Worm (Caenorhabditis elegans) whole organism, L1 larva: Measurements from ENCODE around the gene slc-25A10.
A peak's percentile ranks its signal among the peaks of the same experiment; 100 is the strongest.

Source experiments
- C04F5.9 ChIP-seq: sonication (generic microtip); optimal IDR thresholded peaks from 2 replicates; lab custom pipeline; 2016; ENCODE audit warnings: missing genetic modification characterization, missing compliant biosample characterization
- C16A3.4 ChIP-seq: fragments of 150-350 bp; optimal IDR thresholded peaks from 2 replicates; lab custom pipeline; 2014; ENCODE audit warnings: missing biosample characterization, missing genetic modification characterization
- C34B4.2 ChIP-seq: sonication (generic microtip); optimal IDR thresholded peaks from 2 replicates; lab custom pipeline; 2017; ENCODE audit warnings: mild to moderate bottlenecking, missing genetic modification characterization, missing compliant biosample characterization
- F16B12.6 ChIP-seq: fragments of 150-350 bp; optimal IDR thresholded peaks from 2 replicates; lab custom pipeline; 2014; ENCODE audit warnings: missing biosample characterization, missing genetic modification characterization
- Y116A8C.19 ChIP-seq: sonication (generic microtip); optimal IDR thresholded peaks from 2 replicates; lab custom pipeline; 2016; ENCODE audit warnings: missing compliant biosample characterization, missing genetic modification characterization, borderline replicate concordance
- aha-1 ChIP-seq: fragments of 150-350 bp; optimal IDR thresholded peaks from 2 replicates; lab custom pipeline; 2014; ENCODE audit warnings: missing biosample characterization, missing genetic modification characterization
- aly-2 ChIP-seq: fragments of 150-350 bp; optimal IDR thresholded peaks from 2 replicates; lab custom pipeline; 2014; ENCODE audit warnings: missing biosample characterization, missing genetic modification characterization
- ama-1 ChIP-seq: fragments of 150-350 bp; optimal IDR thresholded peaks from 2 replicates; lab custom pipeline; 2014
- ceh-63 ChIP-seq: fragments of 200-800 bp; sonication (Bioruptor generic); optimal IDR thresholded peaks from 2 replicates; lab custom pipeline; 2018; ENCODE audit warnings: mild to moderate bottlenecking, missing genetic modification characterization, missing compliant biosample characterization
- ceh-8 ChIP-seq: fragments of 200-800 bp; sonication (Bioruptor generic); optimal IDR thresholded peaks from 2 replicates; lab custom pipeline; 2018; ENCODE audit warnings: mild to moderate bottlenecking, missing genetic modification characterization, moderate library complexity, missing compliant biosample characterization
- ceh-90 ChIP-seq: sonication (generic microtip); optimal IDR thresholded peaks from 2 replicates; lab custom pipeline; 2016; ENCODE audit warnings: missing genetic modification characterization, missing compliant biosample characterization
- ces-1 ChIP-seq: fragments of 150-350 bp; optimal IDR thresholded peaks from 2 replicates; lab custom pipeline; 2014; ENCODE audit warnings: missing biosample characterization, missing genetic modification reagents, missing genetic modification characterization
- dpl-1 ChIP-seq, 3 experiments: fragments of 150-350 bp in 2 of 3; sonication (generic microtip) in 1 of 3; optimal IDR thresholded peaks; 2 replicates each; lab custom pipeline; 2014 to 2017; ENCODE audit warnings: missing biosample characterization in 3 of 3, missing genetic modification characterization in 3 of 3, missing genetic modification reagents in 3 of 3
- dsc-1 ChIP-seq: sonication (generic microtip); optimal IDR thresholded peaks from 2 replicates; lab custom pipeline; 2016; ENCODE audit warnings: mild to moderate bottlenecking, missing genetic modification characterization, missing compliant biosample characterization
- efl-3 ChIP-seq: fragments of 200-800 bp; sonication (Bioruptor generic); optimal IDR thresholded peaks from 2 replicates; lab custom pipeline; 2018; ENCODE audit warnings: mild to moderate bottlenecking, missing genetic modification characterization, missing compliant biosample characterization
- egl-13 ChIP-seq: sonication (generic microtip); optimal IDR thresholded peaks from 2 replicates; lab custom pipeline; 2016; ENCODE audit warnings: missing genotype, missing genetic modification reagents, missing genetic modification characterization, missing compliant biosample characterization
- egl-27 ChIP-seq, 2 experiments: fragments of 150-350 bp in 1 of 2; sonication (generic microtip); optimal IDR thresholded peaks; 3 replicates each; lab custom pipeline; 2017 to 2018; ENCODE audit warnings: missing biosample characterization in 2 of 2, missing genetic modification characterization in 2 of 2, missing genetic modification reagents in 2 of 2
- ets-5 ChIP-seq: fragments of 200-800 bp; sonication (Bioruptor generic); IDR thresholded peaks from 2 replicates; pipeline ENCODE4 v1.3.6; 2022; ENCODE audit warnings: missing genetic modification characterization, missing compliant biosample characterization
- fkh-10 ChIP-seq: sonication (generic microtip); optimal IDR thresholded peaks from 2 replicates; lab custom pipeline; 2017; ENCODE audit warnings: missing biosample characterization, missing genetic modification reagents, missing genetic modification characterization
- fkh-4 ChIP-seq: sonication (generic microtip); optimal IDR thresholded peaks from 2 replicates; lab custom pipeline; 2016; ENCODE audit warnings: missing compliant biosample characterization, missing genetic modification characterization, borderline replicate concordance
- fkh-8 ChIP-seq: sonication (generic microtip); optimal IDR thresholded peaks from 2 replicates; lab custom pipeline; 2016; ENCODE audit warnings: mild to moderate bottlenecking, missing genetic modification characterization, missing compliant biosample characterization
- fos-1 ChIP-seq: fragments of 150-350 bp; optimal IDR thresholded peaks from 2 replicates; lab custom pipeline; 2014; ENCODE audit warnings: missing biosample characterization, missing genetic modification characterization
- grh-1 ChIP-seq: fragments of 200-800 bp; sonication (Bioruptor generic); IDR thresholded peaks from 2 replicates; pipeline ENCODE4 v1.3.6; 2022; ENCODE audit warnings: missing genetic modification reagents, missing genetic modification characterization, missing compliant biosample characterization
- hlh-17 ChIP-seq: fragments of 200-800 bp; sonication (Bioruptor generic); optimal IDR thresholded peaks from 2 replicates; lab custom pipeline; 2018; ENCODE audit warnings: missing genetic modification characterization, mild to moderate bottlenecking, missing compliant biosample characterization, moderate library complexity, borderline replicate concordance
- hlh-4 ChIP-seq: sonication (generic microtip); optimal IDR thresholded peaks from 2 replicates; lab custom pipeline; 2016; ENCODE audit warnings: mild to moderate bottlenecking, missing genetic modification characterization, missing compliant biosample characterization
- hpl-2 ChIP-seq: fragments of 150-350 bp; optimal IDR thresholded peaks from 2 replicates; lab custom pipeline; 2014; ENCODE audit warnings: missing biosample characterization, missing genetic modification reagents, missing genetic modification characterization
- irx-1 ChIP-seq: sonication (generic microtip); optimal IDR thresholded peaks from 2 replicates; lab custom pipeline; 2016; ENCODE audit warnings: missing genetic modification characterization, missing compliant biosample characterization
- isw-1 ChIP-seq: fragments of 200-800 bp; sonication (Bioruptor generic); IDR thresholded peaks from 2 replicates; pipeline ENCODE4 v1.3.6; 2022; ENCODE audit warnings: missing genetic modification characterization, missing compliant biosample characterization
- jun-1 ChIP-seq: fragments of 150-350 bp; optimal IDR thresholded peaks from 2 replicates; lab custom pipeline; 2014; ENCODE audit warnings: missing biosample characterization, missing genetic modification reagents, missing genetic modification characterization
- lin-13 ChIP-seq: fragments of 150-350 bp; optimal IDR thresholded peaks from 2 replicates; lab custom pipeline; 2014; ENCODE audit warnings: missing biosample characterization, missing genetic modification reagents, missing genetic modification characterization
- lin-14 ChIP-seq: fragments of 200-800 bp; sonication (Bioruptor generic); optimal IDR thresholded peaks from 2 replicates; lab custom pipeline; 2018; ENCODE audit warnings: mild to moderate bottlenecking, missing genetic modification characterization, moderate library complexity, missing compliant biosample characterization
- lin-35 ChIP-seq, 2 experiments: fragments of 150-350 bp; optimal IDR thresholded peaks; 2 replicates each; lab custom pipeline; 2014; ENCODE audit warnings: missing biosample characterization in 2 of 2, missing genetic modification characterization in 2 of 2, missing genetic modification reagents in 2 of 2
- lin-39 ChIP-seq: fragments of 150-350 bp; optimal IDR thresholded peaks from 2 replicates; lab custom pipeline; 2014; ENCODE audit warnings: missing biosample characterization, missing genetic modification reagents, missing genetic modification characterization
- lsy-2 ChIP-seq, 2 experiments: fragments of 150-350 bp; optimal IDR thresholded peaks; 2 replicates each; lab custom pipeline; 2014; ENCODE audit warnings: missing biosample characterization in 2 of 2, missing genetic modification characterization in 2 of 2
- mdl-1 ChIP-seq, 2 experiments: fragments of 150-350 bp; optimal IDR thresholded peaks; 2 replicates each; lab custom pipeline; 2014 to 2017; ENCODE audit warnings: missing biosample characterization in 2 of 2, missing genetic modification characterization in 2 of 2, inconsistent platforms in 1 of 2
- mep-1 ChIP-seq: fragments of 150-350 bp; optimal IDR thresholded peaks from 2 replicates; lab custom pipeline; 2014; ENCODE audit warnings: missing biosample characterization, missing genetic modification characterization
- nhr-11 ChIP-seq: fragments of 150-350 bp; optimal IDR thresholded peaks from 2 replicates; lab custom pipeline; 2014; ENCODE audit warnings: missing biosample characterization, missing genetic modification characterization
- nhr-19 ChIP-seq: fragments of 200-800 bp; sonication (Bioruptor generic); conservative IDR thresholded peaks from 2 replicates; pipeline ENCODE4 v1.3.6; 2022; ENCODE audit warnings: missing genetic modification characterization, missing compliant biosample characterization
- nhr-20 ChIP-seq: sonication (generic microtip); optimal IDR thresholded peaks from 2 replicates; lab custom pipeline; 2016; ENCODE audit warnings: mild to moderate bottlenecking, missing genetic modification characterization, missing compliant biosample characterization
- nhr-237 ChIP-seq: fragments of 150-350 bp; optimal IDR thresholded peaks from 2 replicates; lab custom pipeline; 2014; ENCODE audit warnings: missing biosample characterization, missing genetic modification characterization
- nhr-28 ChIP-seq: fragments of 150-350 bp; optimal IDR thresholded peaks from 2 replicates; lab custom pipeline; 2014; ENCODE audit warnings: missing biosample characterization, missing genetic modification characterization
- nhr-84 ChIP-seq: sonication (generic microtip); optimal IDR thresholded peaks from 2 replicates; lab custom pipeline; 2017; ENCODE audit warnings: missing biosample characterization, missing genetic modification characterization
- nhr-90 ChIP-seq: sonication (generic microtip); optimal IDR thresholded peaks from 2 replicates; lab custom pipeline; 2016; ENCODE audit warnings: mild to moderate bottlenecking, missing genetic modification characterization, missing compliant biosample characterization; ENCODE audit not compliant: poor library complexity
- pax-3 ChIP-seq: fragments of 200-800 bp; sonication (Bioruptor generic); optimal IDR thresholded peaks from 2 replicates; lab custom pipeline; 2018; ENCODE audit warnings: mild to moderate bottlenecking, missing genetic modification characterization, moderate library complexity, missing compliant biosample characterization
- pqm-1 ChIP-seq: sonication (generic microtip); optimal IDR thresholded peaks from 3 replicates; lab custom pipeline; 2017; ENCODE audit warnings: missing biosample characterization, missing genetic modification characterization
- skn-1 ChIP-seq: fragments of 150-350 bp; optimal IDR thresholded peaks from 2 replicates; lab custom pipeline; 2014; ENCODE audit warnings: missing biosample characterization, missing genetic modification characterization
- sup-37 ChIP-seq: fragments of 200-800 bp; sonication (Bioruptor generic); optimal IDR thresholded peaks from 2 replicates; lab custom pipeline; 2018; ENCODE audit warnings: mild to moderate bottlenecking, missing genetic modification characterization, missing compliant biosample characterization
- tbx-2 ChIP-seq: sonication (generic microtip); optimal IDR thresholded peaks from 2 replicates; lab custom pipeline; 2016; ENCODE audit warnings: missing genetic modification characterization, missing compliant biosample characterization
- tlp-1 ChIP-seq: fragments of 150-350 bp; optimal IDR thresholded peaks from 2 replicates; lab custom pipeline; 2014; ENCODE audit warnings: missing biosample characterization, missing genetic modification characterization
- unc-98 ChIP-seq: fragments of 200-800 bp; sonication (Bioruptor generic); IDR thresholded peaks from 2 replicates; pipeline ENCODE4 v1.3.6; 2022; ENCODE audit warnings: missing genetic modification characterization, missing compliant biosample characterization
- zag-1 ChIP-seq: fragments of 150-350 bp; optimal IDR thresholded peaks from 2 replicates; lab custom pipeline; 2014; ENCODE audit warnings: missing biosample characterization, missing genetic modification characterization
- ztf-11 ChIP-seq, 2 experiments: sonication (generic microtip); optimal IDR thresholded peaks; 2 replicates each; lab custom pipeline; 2016 to 2017; ENCODE audit warnings: missing genetic modification characterization in 2 of 2, missing biosample characterization in 1 of 2, missing compliant biosample characterization in 1 of 2
- ztf-4 ChIP-seq: fragments of 150-350 bp; optimal IDR thresholded peaks from 2 replicates; lab custom pipeline; 2014; ENCODE audit warnings: missing biosample characterization, missing genetic modification characterization

The slc-25A10 gene

DNA sequence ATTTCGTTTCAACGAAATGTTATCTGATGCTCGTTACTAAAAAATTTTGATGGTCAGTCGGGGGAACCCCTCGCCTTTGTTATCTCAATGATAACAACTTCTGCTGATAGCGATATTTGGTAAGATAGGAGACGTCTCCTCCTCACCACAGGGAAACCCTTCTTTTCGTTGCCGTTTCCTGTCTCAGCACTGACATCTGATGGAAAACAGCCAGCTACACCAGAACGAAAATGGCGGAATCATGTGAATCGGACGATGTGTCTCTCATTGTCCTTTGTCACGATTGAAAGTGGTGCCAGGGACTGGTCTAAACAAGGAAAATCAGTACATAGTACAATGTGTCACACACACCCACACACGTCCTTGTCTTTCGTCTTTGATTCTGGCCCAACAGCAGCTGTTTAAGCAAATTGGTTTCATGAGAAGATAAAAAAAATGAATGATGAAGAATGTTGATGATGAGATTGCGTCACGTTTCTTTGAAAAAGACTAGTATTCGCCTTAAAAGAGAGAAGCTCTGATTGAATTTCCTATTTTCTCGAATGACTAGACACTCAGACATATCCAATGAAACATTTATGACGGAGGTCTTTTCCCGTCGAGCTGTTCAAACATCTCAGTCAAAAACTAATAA lies 11.0 kb upstream of the slc-25A10 start (continued):
- TF ChIP-seq ztf-4 (tag; lab: Kevin White, UChicago) (peak; percentile 35), fkh-10 (peak; percentile 73), C04F5.9 (tag; lab: Kevin White, UChicago) (no peak), egl-27 (tag; optimal IDR thresholded peaks at IDR 0.05; lab: Kevin White, UChicago) (peak in 1 of 2 experiments; percentile 31), Y116A8C.19 (tag; lab: Kevin White, UChicago) (no peak), hlh-17 (GFP tag; lab: Kevin White, UChicago) (no peak), isw-1 (no peak), tbx-2 (tag; lab: Kevin White, UChicago) (peak; percentile 71), skn-1 (tag; lab: Kevin White, UChicago) (no peak), mdl-1 (tag; optimal IDR thresholded peaks at IDR 0.05; lab: Kevin White, UChicago) (no peak), dpl-1 (GFP tag; optimal IDR thresholded peaks at IDR 0.05; lab: Kevin White, UChicago) (peak in 1 of 3 experiments; percentile 17), hpl-2 (GFP tag; lab: Kevin White, UChicago) (no peak), irx-1 (tag; lab: Kevin White, UChicago) (peak; percentile 69), nhr-19 (peak; percentile 70), zag-1 (tag; lab: Kevin White, UChicago) (peak; percentile 51), fos-1 (tag; lab: Kevin White, UChicago) (peak; percentile 2), efl-3 (GFP tag; lab: Kevin White, UChicago) (no peak), fkh-4 (tag; lab: Kevin White, UChicago) (no peak), ces-1 (no peak), egl-13 (tag; lab: Kevin White, UChicago) (peak; percentile 37), pqm-1 (no peak), ceh-8 (GFP tag; lab: Kevin White, UChicago) (no peak), grh-1 (GFP tag; lab: Robert Waterston, UW) (peak; percentile 68), nhr-237 (tag; lab: Kevin White, UChicago) (no peak), ets-5 (no peak), lsy-2 (tag; optimal IDR thresholded peaks at IDR 0.05; lab: Kevin White, UChicago) (peak; percentile 32 to 62), nhr-20 (tag; lab: Kevin White, UChicago) (peak; percentile 86), ama-1 (lab: Kevin White, UChicago) (no peak), unc-98 (no peak), aly-2 (tag; lab: Kevin White, UChicago) (no peak), fkh-8 (tag; lab: Kevin White, UChicago) (peak; percentile 94), hlh-4 (tag; lab: Kevin White, UChicago) (no peak), nhr-11 (peak; percentile 31), nhr-84 (tag; lab: Kevin White, UChicago) (no peak), mep-1 (tag; lab: Kevin White, UChicago) (peak; percentile 63), lin-39 (tag; lab: Kevin White, UChicago) (no peak), ztf-11 (tag; optimal IDR thresholded peaks at IDR 0.05; lab: Kevin White, UChicago) (peak in 1 of 2 experiments; percentile 11), pax-3 (no peak), lin-35 (GFP tag; optimal IDR thresholded peaks at IDR 0.05; lab: Kevin White, UChicago) (peak in 1 of 2 experiments; percentile 76), ceh-90 (tag; lab: Kevin White, UChicago) (no peak), dsc-1 (tag; lab: Kevin White, UChicago) (peak; percentile 68), C16A3.4 (tag; lab: Kevin White, UChicago) (peak; percentile 45), ceh-63 (GFP tag; lab: Kevin White, UChicago) (no peak), tlp-1 (peak; percentile 60), lin-13 (GFP tag; lab: Kevin White, UChicago) (no peak), C34B4.2 (no peak), jun-1 (tag; lab: Kevin White, UChicago) (no peak), sup-37 (GFP tag; lab: Kevin White, UChicago) (no peak), F16B12.6 (tag; lab: Kevin White, UChicago) (no peak), aha-1 (tag; lab: Kevin White, UChicago) (no peak), nhr-28 (tag; lab: Kevin White, UChicago) (no peak), nhr-90 (tag; lab: Kevin White, UChicago) (peak; percentile 81), lin-14 (GFP tag; lab: Kevin White, UChicago) (peak; percentile 93)
